Fruit fly (Drosophila melanogaster): ENCODE measurements around the gene Polr1E.
A peak's percentile ranks its signal among the peaks of the same experiment; 100 is the strongest.

Polr1E gene

dm6 chr3R:18310766-18311367 is 9.3 kb upstream of the Polr1E start (continued):
- TF ChIP-seq jigr1 (GFP tag; IDR thresholded peaks at IDR 0.05) = no peak
- TF ChIP-seq Hr78 (GFP tag; optimal IDR thresholded peaks at IDR 0.05) = no peak
- no peak for TF ChIP-seq psq (GFP tag; optimal IDR thresholded peaks at IDR 0.05)
- TF ChIP-seq Dad (GFP tag; optimal IDR thresholded peaks at IDR 0.05) = no peak
- no peak for TF ChIP-seq stc (GFP tag; IDR thresholded peaks at IDR 0.05)
- TF ChIP-seq NC2β (GFP tag; optimal IDR thresholded peaks at IDR 0.05) = no peak
- TF ChIP-seq CG8924 (tag; optimal IDR thresholded peaks at IDR 0.05) = no peak
- TF ChIP-seq BtbVII (GFP tag; optimal IDR thresholded peaks at IDR 0.05) = no peak
- TF ChIP-seq CoRest (tag; optimal IDR thresholded peaks at IDR 0.05) = no peak
- no peak for TF ChIP-seq zfh1 (GFP tag; IDR thresholded peaks at IDR 0.05)
- no peak for TF ChIP-seq HLH4C (GFP tag; IDR thresholded peaks at IDR 0.05; ENCODE audit: partially characterized antibody)
- TF ChIP-seq Mrtf (GFP tag; IDR thresholded peaks at IDR 0.05) = no peak
- TF ChIP-seq crol (GFP tag; IDR thresholded peaks at IDR 0.05) = peak; percentile 67
- no peak for TF ChIP-seq CG6254 (GFP tag; optimal IDR thresholded peaks at IDR 0.05)
- TF ChIP-seq zen (tag; optimal IDR thresholded peaks at IDR 0.05) = no peak
- TF ChIP-seq Mad (GFP tag; optimal IDR thresholded peaks at IDR 0.05) = no peak
- TF ChIP-seq CG13296 (GFP tag; optimal IDR thresholded peaks at IDR 0.05) = peak; percentile 18
- TF ChIP-seq CG6689 (GFP tag; IDR thresholded peaks at IDR 0.05) = peak; percentile 70; the same call in 1 of the 2 replicates
- no peak for TF ChIP-seq lov (optimal IDR thresholded peaks at IDR 0.05)
- TF ChIP-seq lov (GFP tag; IDR thresholded peaks at IDR 0.05) = 0 out of 3 replicates have a peak, but pooled peaks have one; percentile 46
- TF ChIP-seq kni (GFP tag; optimal IDR thresholded peaks at IDR 0.05) = peak; percentile 53
- TF ChIP-seq schlank (tag; optimal IDR thresholded peaks at IDR 0.05) = no peak
- no peak for TF ChIP-seq CG7271 (tag; optimal IDR thresholded peaks at IDR 0.05)
- no peak for TF ChIP-seq CG18011 (GFP tag; optimal IDR thresholded peaks at IDR 0.05)
- TF ChIP-seq CG5180 (GFP tag; optimal IDR thresholded peaks at IDR 0.05) = peak; percentile 8
- TF ChIP-seq mam (GFP tag; optimal IDR thresholded peaks at IDR 0.05) = no peak
- TF ChIP-seq CG6272 (GFP tag; IDR thresholded peaks at IDR 0.05) = 0 out of 2 replicates have a peak, but pooled peaks have one; percentile 19
- TF ChIP-seq ken (GFP tag; IDR thresholded peaks at IDR 0.05) = no peak
- peak; percentile 10 for TF ChIP-seq CG1602 (GFP tag; optimal IDR thresholded peaks at IDR 0.05)
- TF ChIP-seq fu2 (GFP tag; optimal IDR thresholded peaks at IDR 0.05) = no peak
- TF ChIP-seq CG7928 (GFP tag; optimal IDR thresholded peaks at IDR 0.05) = no peak
- TF ChIP-seq onecut (GFP tag; IDR thresholded peaks at IDR 0.05) = no peak
- peak; percentile 51; the same call in 1 of the 2 replicates for TF ChIP-seq E2f1 (GFP tag; IDR thresholded peaks at IDR 0.05)
- no peak for TF ChIP-seq CG14965 (GFP tag; optimal IDR thresholded peaks at IDR 0.05; ENCODE audit: borderline replicate concordance)
- 0 out of 2 replicates have a peak, but pooled peaks have one; percentile 44 for TF ChIP-seq chm (GFP tag; IDR thresholded peaks at IDR 0.05)
- no peak for TF ChIP-seq abd-A (tag; optimal IDR thresholded peaks at IDR 0.05)
- no peak for TF ChIP-seq fd102C (GFP tag; optimal IDR thresholded peaks at IDR 0.05)
- no peak for TF ChIP-seq CG7745 (tag; optimal IDR thresholded peaks at IDR 0.05)
- TF ChIP-seq CG8765 (GFP tag; IDR thresholded peaks at IDR 0.05) = no peak
- TF ChIP-seq CG34422 (GFP tag; IDR thresholded peaks at IDR 0.05) = no peak
- no peak for TF ChIP-seq cas (GFP tag; IDR thresholded peaks at IDR 0.05)
- TF ChIP-seq HmgD (GFP tag; optimal IDR thresholded peaks at IDR 0.05) = no peak
- TF ChIP-seq Ssrp (tag; optimal IDR thresholded peaks at IDR 0.05) = no peak
- no peak for TF ChIP-seq fd64A (GFP tag; optimal IDR thresholded peaks at IDR 0.05)
- no peak for TF ChIP-seq Neu2 (GFP tag; optimal IDR thresholded peaks at IDR 0.05; ENCODE audit: borderline replicate concordance)
- TF ChIP-seq gsb-n (tag; optimal IDR thresholded peaks at IDR 0.05) = no peak
- TF ChIP-seq cwo (GFP tag; optimal IDR thresholded peaks at IDR 0.05) = no peak
- TF ChIP-seq CG30020 (tag; optimal IDR thresholded peaks at IDR 0.05) = peak; percentile 28
- no peak for TF ChIP-seq Lim3 (GFP tag; IDR thresholded peaks at IDR 0.05)
- no peak for TF ChIP-seq oc (tag; optimal IDR thresholded peaks at IDR 0.05)
